Fruit fly (Drosophila melanogaster): ENCODE results near the gene eff.

The eff gene

DNA sequence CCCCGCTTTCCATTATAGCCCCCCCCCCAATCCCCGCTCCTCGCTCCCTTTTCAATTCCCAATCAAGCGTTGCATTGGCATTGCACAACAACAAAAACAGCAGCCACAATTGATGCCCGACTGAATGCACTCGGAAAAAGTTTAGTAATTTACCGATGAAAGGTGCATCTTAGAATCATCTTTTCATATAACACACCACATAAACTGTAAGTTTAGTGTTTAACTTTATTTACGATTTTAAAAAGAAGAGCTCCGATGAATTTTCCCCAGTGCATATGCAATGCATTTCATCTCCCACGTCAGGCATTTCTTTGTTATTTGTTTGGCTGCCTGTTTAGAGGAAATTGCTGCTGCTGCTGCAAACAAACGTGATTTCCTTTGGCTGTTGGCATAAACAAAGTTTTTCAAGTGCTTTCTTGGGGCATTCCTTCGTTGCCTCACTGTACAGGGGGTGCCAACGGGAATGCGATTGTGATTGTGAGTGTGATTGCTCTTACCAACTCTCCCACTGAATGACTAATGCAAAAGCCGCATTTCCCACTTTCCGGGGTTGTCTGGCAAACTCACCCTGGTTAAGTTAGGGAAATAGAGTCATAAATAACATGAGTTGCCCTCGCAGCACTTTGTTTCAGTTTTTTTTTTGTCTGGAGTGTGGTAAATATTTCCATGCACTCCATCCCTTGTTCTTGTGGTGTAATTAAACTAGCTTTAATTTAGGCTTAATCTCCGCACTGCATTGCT lies 48.7 kb downstream of the eff start (continued):
- no peak for TF ChIP-seq Atf6 (GFP tag; IDR thresholded peaks at IDR 0.05)
- peak; percentile 22 for TF ChIP-seq CG5180 (GFP tag; optimal IDR thresholded peaks at IDR 0.05)
- TF ChIP-seq CG14014 (GFP tag; IDR thresholded peaks at IDR 0.05) = no peak
- TF ChIP-seq gsb-n (tag; optimal IDR thresholded peaks at IDR 0.05) = peak; percentile 82
- peak; percentile 53 for TF ChIP-seq CG30431 (GFP tag; optimal IDR thresholded peaks at IDR 0.05)
- TF ChIP-seq CG12391 (tag; optimal IDR thresholded peaks at IDR 0.05) = peak; percentile 77
- peak; percentile 70; the same call in 1 of the 3 replicates for TF ChIP-seq Optix (GFP tag; IDR thresholded peaks at IDR 0.05)
- TF ChIP-seq CG16813 (GFP tag; IDR thresholded peaks at IDR 0.05; ENCODE audit: partially characterized antibody) = no peak
- peak; percentile 87 for TF ChIP-seq dmrt11E (tag; optimal IDR thresholded peaks at IDR 0.05)
- TF ChIP-seq croc (GFP tag; conservative IDR thresholded peaks at IDR 0.05) = peak; percentile 52; the same call in 2 of the 3 replicates
- TF ChIP-seq CG4617 (GFP tag; optimal IDR thresholded peaks at IDR 0.05; ENCODE audit: borderline replicate concordance) = no peak
- TF ChIP-seq otp (GFP tag; IDR thresholded peaks at IDR 0.05) = peak; percentile 74; the same call in 2 of the 3 replicates
- peak; percentile 54 for TF ChIP-seq jumu (GFP tag; optimal IDR thresholded peaks at IDR 0.05)
- TF ChIP-seq CG15269 (tag; optimal IDR thresholded peaks at IDR 0.05) = peak; percentile 9
- TF ChIP-seq chm (GFP tag; IDR thresholded peaks at IDR 0.05) = peak; percentile 93
- TF ChIP-seq CG8765 (GFP tag; IDR thresholded peaks at IDR 0.05) = peak; percentile 32; the same call in 1 of the 2 replicates
- TF ChIP-seq Dek (tag; optimal IDR thresholded peaks at IDR 0.05) = no peak
- peak; percentile 54 for TF ChIP-seq PHDP (tag; optimal IDR thresholded peaks at IDR 0.05)
- TF ChIP-seq crol (GFP tag; IDR thresholded peaks at IDR 0.05) = peak; percentile 86
- TF ChIP-seq phol (tag; optimal IDR thresholded peaks at IDR 0.05) = peak; percentile 82
- TF ChIP-seq CG4404 (GFP tag; IDR thresholded peaks at IDR 0.05) = no peak
- TF ChIP-seq Dip3 (GFP tag; optimal IDR thresholded peaks at IDR 0.05) = no peak
- peak; percentile 73 for TF ChIP-seq Ssrp (tag; optimal IDR thresholded peaks at IDR 0.05)
- no peak for TF ChIP-seq psq (GFP tag; optimal IDR thresholded peaks at IDR 0.05)
- TF ChIP-seq zfh2 (GFP tag; optimal IDR thresholded peaks at IDR 0.05) = no peak
- TF ChIP-seq HLH4C (GFP tag; IDR thresholded peaks at IDR 0.05; ENCODE audit: partially characterized antibody) = no peak
- TF ChIP-seq oc (tag; optimal IDR thresholded peaks at IDR 0.05) = peak; percentile 56
- no peak for TF ChIP-seq usp (GFP tag; optimal IDR thresholded peaks at IDR 0.05)
- peak; percentile 28 for TF ChIP-seq nom (GFP tag; optimal IDR thresholded peaks at IDR 0.05)
- TF ChIP-seq CG1647 (GFP tag; optimal IDR thresholded peaks at IDR 0.05) = peak; percentile 39
- TF ChIP-seq lbe (GFP tag; optimal IDR thresholded peaks at IDR 0.05) = no peak
- no peak for TF ChIP-seq ftz-f1 (GFP tag; optimal IDR thresholded peaks at IDR 0.05)
- TF ChIP-seq Rx (GFP tag; IDR thresholded peaks at IDR 0.05) = peak; percentile 57; the same call in 1 of the 2 replicates
- TF ChIP-seq en (GFP tag; optimal IDR thresholded peaks at IDR 0.05) = no peak
- TF ChIP-seq ro (GFP tag; IDR thresholded peaks at IDR 0.05) = peak; percentile 51; the same call in 1 of the 2 replicates
- TF ChIP-seq CG17359 (tag; optimal IDR thresholded peaks at IDR 0.05) = peak; percentile 71
- peak; percentile 86 for TF ChIP-seq CG14710 (tag; optimal IDR thresholded peaks at IDR 0.05)
- peak; percentile 44 for TF ChIP-seq CG6654 (GFP tag; optimal IDR thresholded peaks at IDR 0.05)
- no peak for TF ChIP-seq insv (GFP tag; optimal IDR thresholded peaks at IDR 0.05)
- no peak for TF ChIP-seq da (GFP tag; optimal IDR thresholded peaks at IDR 0.05)
- TF ChIP-seq CG11695 (GFP tag; IDR thresholded peaks at IDR 0.05) = peak; percentile 44; the same call in 1 of the 3 replicates
- peak; percentile 60 for TF ChIP-seq ab (GFP tag; optimal IDR thresholded peaks at IDR 0.05)
- peak; percentile 46; the same call in 1 of the 2 replicates for TF ChIP-seq CG32767 (GFP tag; IDR thresholded peaks at IDR 0.05)
- peak; percentile 53 for TF ChIP-seq CG4707 (GFP tag; optimal IDR thresholded peaks at IDR 0.05)
- TF ChIP-seq H15 (GFP tag; IDR thresholded peaks at IDR 0.05) = peak; percentile 55; the same call in 2 of the 3 replicates
- TF ChIP-seq CG5953 (GFP tag; IDR thresholded peaks at IDR 0.05) = peak; percentile 58; the same call in 1 of the 2 replicates
- no peak for TF ChIP-seq cg (GFP tag; optimal IDR thresholded peaks at IDR 0.05)
- TF ChIP-seq CG17612 (GFP tag; IDR thresholded peaks at IDR 0.05) = no peak
- peak; percentile 73 for TF ChIP-seq CG4820 (GFP tag; optimal IDR thresholded peaks at IDR 0.05)
- TF ChIP-seq fru (optimal IDR thresholded peaks at IDR 0.05) = no peak

Measured in whole organism, embryonic.